Worm (Caenorhabditis elegans) whole organism, late embryonic: Measurements from ENCODE around the gene K09C6.3.

Experiments
- C08G9.2 ChIP-seq: sonication (generic microtip); optimal IDR thresholded peaks from 2 replicates; lab custom pipeline; 2016; ENCODE audit warnings: mild to moderate bottlenecking, missing genetic modification characterization, moderate library complexity, missing compliant biosample characterization
- F13H6.1 ChIP-seq: sonication (generic microtip); optimal IDR thresholded peaks from 2 replicates; lab custom pipeline; 2016; ENCODE audit warnings: missing genetic modification characterization, missing compliant biosample characterization
- ceh-24 ChIP-seq: sonication (generic microtip); optimal IDR thresholded peaks from 2 replicates; lab custom pipeline; 2016; ENCODE audit warnings: mild to moderate bottlenecking, missing genetic modification characterization, missing compliant biosample characterization
- ceh-34 ChIP-seq: sonication (generic microtip); optimal IDR thresholded peaks from 2 replicates; lab custom pipeline; 2016; ENCODE audit warnings: mild to moderate bottlenecking, missing genetic modification characterization, missing compliant biosample characterization
- ets-4 ChIP-seq: sonication (generic microtip); optimal IDR thresholded peaks from 2 replicates; lab custom pipeline; 2016; ENCODE audit warnings: missing genetic modification characterization, missing compliant biosample characterization
- gmeb-2 ChIP-seq: sonication (generic microtip); optimal IDR thresholded peaks from 2 replicates; lab custom pipeline; 2016; ENCODE audit warnings: missing genetic modification characterization, inconsistent platforms, missing compliant biosample characterization
- hlh-30 ChIP-seq: sonication (generic microtip); optimal IDR thresholded peaks from 2 replicates; lab custom pipeline; 2017; ENCODE audit warnings: antibody characterized with exemption, missing genetic modification characterization, missing compliant biosample characterization; ENCODE audit not compliant: insufficient read depth
- pax-1 ChIP-seq: fragments of 150-350 bp; optimal IDR thresholded peaks from 2 replicates; lab custom pipeline; 2014; ENCODE audit warnings: missing biosample characterization, missing genetic modification characterization
- pha-2 ChIP-seq: sonication (generic microtip); optimal IDR thresholded peaks from 2 replicates; lab custom pipeline; 2017; ENCODE audit warnings: mild to moderate bottlenecking, missing genetic modification characterization, missing compliant biosample characterization
- rnt-1 ChIP-seq: sonication (generic microtip); optimal IDR thresholded peaks from 2 replicates; lab custom pipeline; 2016; ENCODE audit warnings: missing genetic modification characterization, missing compliant biosample characterization
- ttx-3 ChIP-seq: sonication (generic microtip); optimal IDR thresholded peaks from 2 replicates; lab custom pipeline; 2016; ENCODE audit warnings: missing genetic modification reagents, missing genetic modification characterization, missing compliant biosample characterization
- unc-42 ChIP-seq: sonication (generic microtip); optimal IDR thresholded peaks from 2 replicates; lab custom pipeline; 2016; ENCODE audit warnings: missing genotype, missing genetic modification characterization, missing compliant biosample characterization
- unc-86 ChIP-seq: sonication (generic microtip); optimal IDR thresholded peaks from 2 replicates; lab custom pipeline; 2016; ENCODE audit warnings: missing genetic modification characterization, missing compliant biosample characterization
- zip-5 ChIP-seq: sonication (generic microtip); optimal IDR thresholded peaks from 2 replicates; lab custom pipeline; 2016; ENCODE audit warnings: missing genetic modification characterization, missing compliant biosample characterization

DNA sequence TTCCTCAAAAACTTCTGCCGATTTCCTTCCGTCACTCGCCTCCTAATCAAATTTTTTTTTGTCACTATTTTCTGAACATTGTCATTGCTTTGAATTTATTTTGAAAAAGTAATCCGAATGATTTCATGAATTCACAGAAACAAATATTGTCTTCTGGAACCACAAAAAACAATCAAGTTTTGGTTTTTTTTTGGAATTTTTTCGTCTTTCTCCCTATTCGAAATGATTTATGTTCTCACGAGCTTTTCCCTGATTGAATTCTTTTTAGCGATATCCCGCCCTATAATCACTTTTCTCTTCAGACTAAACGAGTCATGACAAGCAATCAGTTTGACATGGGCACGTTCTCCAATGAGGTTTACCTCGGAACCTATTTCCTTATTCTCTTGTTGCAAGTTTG is 18.9 kb upstream of the K09C6.3 start, which contains the start of gene F41H8.1:
- TF ChIP-seq unc-86 (no peak), hlh-30 (no peak), pax-1 (tag; lab: Kevin White, UChicago) (no peak), unc-42 (tag; lab: Kevin White, UChicago) (no peak), gmeb-2 (tag; lab: Kevin White, UChicago) (no peak), ceh-24 (no peak), C08G9.2 (no peak), ceh-34 (tag; lab: Kevin White, UChicago) (no peak), ets-4 (tag; lab: Kevin White, UChicago) (no peak), ttx-3 (tag; lab: Kevin White, UChicago) (no peak), F13H6.1 (tag; lab: Kevin White, UChicago) (no peak), zip-5 (tag; lab: Kevin White, UChicago) (no peak), rnt-1 (tag; lab: Kevin White, UChicago) (no peak), pha-2 (tag; lab: Kevin White, UChicago) (no peak)
